Worm (Caenorhabditis elegans) whole organism, dauer: ENCODE results near the gene F48F7.6.

Experiments
- unc-62 ChIP-seq: sonication (generic microtip); optimal IDR thresholded peaks from 2 replicates; lab custom pipeline; 2017; ENCODE audit warnings: missing biosample characterization, missing genetic modification reagents, missing genetic modification characterization

The F48F7.6 gene

DNA sequence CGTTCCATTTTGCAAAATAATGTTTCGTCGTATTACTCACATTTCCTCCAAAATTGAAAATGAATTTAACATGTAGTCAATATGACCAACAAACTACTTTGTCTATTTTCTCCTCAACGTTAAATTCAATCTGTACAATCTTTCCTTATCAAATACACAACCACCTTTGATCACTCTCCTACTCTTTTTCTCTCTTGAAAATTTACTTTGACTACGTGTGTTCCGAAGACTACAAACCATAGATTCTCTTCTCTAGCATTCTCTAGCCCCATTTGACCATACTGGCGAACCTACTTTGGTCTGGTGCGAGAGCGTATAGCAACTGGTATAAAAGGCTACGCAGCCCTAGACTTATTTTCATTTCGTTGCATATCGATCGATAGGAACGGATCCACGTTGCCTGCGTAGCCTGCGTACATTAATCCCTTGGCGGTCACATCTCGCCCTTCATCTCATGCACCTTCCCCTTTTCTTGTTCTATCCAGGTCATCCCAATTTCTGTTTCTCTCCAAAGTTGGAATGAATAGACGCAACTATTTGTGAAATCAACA, 22.6 kb downstream of the F48F7.6 start:
- TF ChIP-seq unc-62 (GFP tag; lab: Kevin White, UChicago): no peak

DNA sequence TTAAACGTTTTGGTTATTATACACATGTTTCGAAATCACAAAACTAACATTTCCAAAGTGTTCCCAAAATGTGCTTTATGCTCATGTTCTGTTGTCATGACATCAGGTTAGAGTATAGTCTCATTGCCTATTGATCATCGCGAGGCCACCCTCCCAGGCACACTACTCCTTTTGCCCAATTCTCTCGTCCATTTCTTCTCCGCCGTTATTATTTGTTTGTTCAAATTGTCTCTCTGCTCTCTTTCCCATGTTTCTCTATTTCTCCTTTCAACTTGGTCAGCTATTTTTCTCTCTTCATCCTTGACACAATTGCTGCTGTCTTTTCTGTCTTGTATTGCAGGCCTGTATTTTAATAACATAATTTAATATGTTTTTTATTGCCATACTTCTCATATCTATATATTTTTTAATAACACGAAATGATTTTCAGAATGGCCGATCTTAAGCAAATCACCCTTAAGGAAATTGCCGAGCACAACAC, 23.9 kb downstream of the F48F7.6 start, which contains the start of gene cytb-5.1:
Gene cytb-5.1, plus strand, starts transcription at position 431 of the 481 bp plus-strand sequence.
- TF ChIP-seq unc-62 (GFP tag; lab: Kevin White, UChicago): no peak

- TF ChIP-seq unc-62 (GFP tag; lab: Kevin White, UChicago): no peak
Measured at ce11 chrX:14002739-14003138, 25.1 kb downstream of the F48F7.6 start.

- no peak for TF ChIP-seq unc-62 (GFP tag; lab: Kevin White, UChicago)
Measured at ce11 chrX:14003538-14003937, 25.9 kb downstream of the F48F7.6 start.

DNA sequence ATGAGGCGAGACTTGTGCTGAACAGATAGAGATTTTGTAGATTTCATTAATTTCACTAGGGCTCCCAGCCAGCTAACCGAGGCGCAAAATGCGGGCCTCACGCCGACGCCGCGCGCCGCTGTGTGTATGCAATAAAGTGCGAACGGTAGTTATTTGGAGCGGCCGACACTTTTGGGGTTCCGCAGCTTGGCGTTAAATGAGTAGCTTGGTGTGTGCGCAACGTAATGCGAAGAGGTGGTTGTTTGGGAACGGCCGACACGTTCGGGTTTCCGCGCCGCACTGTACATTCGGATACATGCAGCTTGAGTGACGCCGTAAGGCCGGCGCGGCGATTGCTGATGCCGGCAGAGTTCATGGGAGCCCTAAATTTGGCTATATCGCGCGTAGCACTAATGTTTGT, 30.5 kb downstream of the F48F7.6 start:
- no peak for TF ChIP-seq unc-62 (GFP tag; lab: Kevin White, UChicago)

DNA sequence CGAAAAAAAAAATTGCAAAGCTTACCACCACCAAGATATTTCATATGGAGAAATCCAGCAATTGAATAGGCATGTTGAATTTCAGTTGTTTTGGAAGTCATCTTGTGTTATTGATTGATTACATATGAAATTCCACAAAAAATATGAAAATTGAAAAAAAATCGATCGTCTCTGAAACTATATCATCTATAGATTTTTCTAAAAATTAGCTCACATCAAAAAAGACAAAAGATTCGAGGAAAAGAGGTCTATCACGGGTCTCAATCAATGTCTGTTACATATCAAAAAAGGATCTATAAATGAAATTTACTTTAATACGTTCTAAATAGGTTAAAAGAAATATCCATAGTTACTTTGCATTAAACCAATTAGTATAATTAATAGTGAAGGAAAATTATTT, 34.8 kb downstream of the F48F7.6 start, which contains the start of gene tbc-19:
Gene tbc-19, minus strand, starts transcription at position 101 of the 400 bp plus-strand sequence.
- no peak for TF ChIP-seq unc-62 (GFP tag; lab: Kevin White, UChicago)

DNA sequence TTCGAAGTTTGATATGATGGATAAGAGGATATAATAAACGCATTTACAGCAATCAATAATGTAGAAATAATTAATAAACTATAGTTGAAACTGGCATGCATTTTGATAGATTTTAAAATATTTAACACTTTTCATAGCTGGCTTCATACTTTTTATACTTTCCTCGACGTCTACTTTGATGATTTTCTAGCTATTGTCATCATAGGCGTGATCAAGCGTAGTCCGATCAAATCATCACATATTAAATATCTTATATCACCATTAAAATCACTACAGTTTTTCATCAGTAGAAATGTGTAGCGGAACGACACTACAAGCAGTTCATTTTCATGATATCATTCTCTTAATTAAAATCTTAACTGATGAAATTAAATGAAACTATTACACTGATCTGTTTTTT, 37.7 kb downstream of the F48F7.6 start, which contains the start of gene C04C11.25:
Gene C04C11.25, minus strand, starts transcription at position 101 of the 400 bp plus-strand sequence.
- TF ChIP-seq unc-62 (GFP tag; lab: Kevin White, UChicago): no peak

DNA sequence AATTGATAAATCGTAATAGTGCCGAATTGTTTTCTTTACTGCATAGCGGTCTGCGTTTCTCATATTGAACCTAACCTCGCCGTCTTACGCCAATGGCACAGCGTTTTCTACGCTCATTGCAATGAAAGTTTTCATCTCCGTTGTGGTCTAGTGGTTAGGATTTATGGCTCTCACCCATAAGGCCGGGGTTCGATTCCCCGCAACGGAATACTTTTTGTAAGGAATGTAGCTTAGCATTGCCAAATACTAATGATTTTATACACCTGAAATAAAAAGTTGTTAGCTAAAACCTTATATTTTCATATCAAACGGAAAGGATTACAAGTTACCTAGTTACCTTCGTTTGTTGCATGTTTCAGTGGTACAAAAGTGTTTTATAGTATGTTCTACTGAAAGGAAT, 38.2 kb downstream of the F48F7.6 start:
- TF ChIP-seq unc-62 (GFP tag; lab: Kevin White, UChicago): no peak

ce11 chrX:14016698-14017097, 39.1 kb downstream of the F48F7.6 start:
- no peak for TF ChIP-seq unc-62 (GFP tag; lab: Kevin White, UChicago)

DNA sequence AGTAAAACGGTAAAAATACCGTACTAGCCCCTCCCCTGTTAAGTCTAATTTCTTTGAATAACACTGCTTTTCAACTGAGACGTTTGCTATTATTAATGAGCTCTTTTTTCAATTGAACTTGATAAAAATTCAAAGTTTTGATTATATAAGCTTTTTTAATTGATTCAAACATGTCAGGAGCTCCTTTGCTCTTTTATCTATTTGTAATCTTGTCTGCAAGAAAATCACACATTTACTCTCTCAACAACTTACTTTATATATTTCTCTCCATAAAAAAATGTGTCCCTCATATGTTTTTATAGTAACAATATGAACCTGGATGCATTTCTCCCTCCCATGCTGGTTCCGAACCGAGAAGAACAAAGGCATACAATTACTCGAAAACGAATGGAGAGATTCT, 42.7 kb downstream of the F48F7.6 start, which contains the start of gene C04C11.1:
Gene C04C11.1, plus strand, starts transcription at position 301 of the 400 bp plus-strand sequence.
- no peak for TF ChIP-seq unc-62 (GFP tag; lab: Kevin White, UChicago)

DNA sequence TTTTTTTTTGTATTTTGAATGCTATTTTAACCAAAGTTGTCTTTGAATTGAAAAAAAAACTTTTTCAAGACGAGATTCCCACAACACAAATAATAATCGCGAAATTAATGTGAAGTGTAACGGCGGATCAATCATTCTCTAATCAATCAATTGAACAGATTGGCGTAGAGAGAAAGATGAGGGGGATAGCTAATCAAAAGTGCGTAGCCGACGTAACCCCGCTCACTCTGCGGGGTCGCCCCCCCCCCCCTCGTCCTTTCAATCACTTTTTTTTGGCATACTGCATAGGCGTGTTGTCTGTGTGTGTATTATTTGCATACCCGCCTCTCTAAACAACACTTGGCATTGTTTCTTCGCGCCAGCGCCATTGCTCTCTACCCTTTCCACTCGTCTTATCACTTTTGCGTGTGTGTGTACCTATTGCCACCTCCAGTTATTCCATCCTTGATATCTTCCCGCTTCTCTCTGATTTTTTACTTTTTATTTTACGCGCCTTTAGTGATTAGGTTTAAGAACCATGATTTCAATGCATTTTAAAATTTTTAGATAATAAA, 46.8 kb downstream of the F48F7.6 start:
- no peak for TF ChIP-seq unc-62 (GFP tag; lab: Kevin White, UChicago)

DNA sequence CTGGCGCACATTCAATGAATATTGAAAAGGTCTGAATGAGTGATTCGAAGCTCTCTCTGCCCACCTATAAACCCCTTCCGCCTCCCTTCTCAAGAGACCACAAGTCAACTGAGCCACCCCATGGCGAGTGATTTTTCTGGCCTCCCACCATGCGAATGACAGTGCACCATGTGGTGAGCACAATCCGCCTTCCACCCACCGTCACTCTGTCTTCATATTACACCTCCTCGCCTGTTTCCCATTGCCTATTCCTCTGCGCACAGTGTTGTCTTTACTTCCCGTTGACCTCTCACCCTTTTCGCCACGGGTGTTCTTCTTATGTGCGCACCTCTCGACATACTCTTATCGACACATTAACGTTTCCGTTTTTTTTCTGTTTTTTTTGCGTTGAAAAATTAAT, 49.3 kb downstream of the F48F7.6 start:
- TF ChIP-seq unc-62 (GFP tag; lab: Kevin White, UChicago): no peak

ce11 chrX:14028492-14028891, 50.9 kb downstream of the F48F7.6 start:
- no peak for TF ChIP-seq unc-62 (GFP tag; lab: Kevin White, UChicago)
